Worm (Caenorhabditis elegans) whole organism, L1 larva: ENCODE results near the gene F09E10.7.

Experiments used
- C16A3.4 ChIP-seq: fragments of 150-350 bp; optimal IDR thresholded peaks from 2 replicates; lab custom pipeline; 2014; ENCODE audit warnings: missing biosample characterization, missing genetic modification characterization
- C34B4.2 ChIP-seq: sonication (generic microtip); optimal IDR thresholded peaks from 2 replicates; lab custom pipeline; 2017; ENCODE audit warnings: mild to moderate bottlenecking, missing genetic modification characterization, missing compliant biosample characterization
- alr-1 ChIP-seq: fragments of 200-800 bp; sonication (Bioruptor generic); optimal IDR thresholded peaks from 2 replicates; lab custom pipeline; 2018; ENCODE audit warnings: borderline replicate concordance, mild to moderate bottlenecking, missing genetic modification characterization, missing compliant biosample characterization
- ceh-8 ChIP-seq: fragments of 200-800 bp; sonication (Bioruptor generic); optimal IDR thresholded peaks from 2 replicates; lab custom pipeline; 2018; ENCODE audit warnings: mild to moderate bottlenecking, missing genetic modification characterization, moderate library complexity, missing compliant biosample characterization
- ceh-82 ChIP-seq, 3 experiments: fragments of 150-350 bp in 1 of 3; sonication (generic microtip) in 2 of 3; optimal IDR thresholded peaks; 2 replicates each; lab custom pipeline; 2014 to 2017; ENCODE audit warnings: missing biosample characterization in 3 of 3, missing genetic modification characterization in 3 of 3
- ceh-88 ChIP-seq: fragments of 200-800 bp; sonication (Bioruptor generic); IDR thresholded peaks from 2 replicates; pipeline ENCODE4 v1.3.6; 2022; ENCODE audit warnings: missing genetic modification characterization, missing compliant biosample characterization
- ceh-90 ChIP-seq: sonication (generic microtip); optimal IDR thresholded peaks from 2 replicates; lab custom pipeline; 2016; ENCODE audit warnings: missing genetic modification characterization, missing compliant biosample characterization
- ces-1 ChIP-seq: fragments of 150-350 bp; optimal IDR thresholded peaks from 2 replicates; lab custom pipeline; 2014; ENCODE audit warnings: missing biosample characterization, missing genetic modification reagents, missing genetic modification characterization
- dpl-1 ChIP-seq, 3 experiments: fragments of 150-350 bp in 2 of 3; sonication (generic microtip) in 1 of 3; optimal IDR thresholded peaks; 2 replicates each; lab custom pipeline; 2014 to 2017; ENCODE audit warnings: missing biosample characterization in 3 of 3, missing genetic modification characterization in 3 of 3, missing genetic modification reagents in 3 of 3
- dsc-1 ChIP-seq: sonication (generic microtip); optimal IDR thresholded peaks from 2 replicates; lab custom pipeline; 2016; ENCODE audit warnings: mild to moderate bottlenecking, missing genetic modification characterization, missing compliant biosample characterization
- efl-1 ChIP-seq, 4 experiments: fragments of 150-350 bp; optimal IDR thresholded peaks in 3 of 4; peaks in 1 of 4; 1 replicate in 1 of 4; 2 replicates in 3 of 4; lab custom pipeline; 2014; ENCODE audit warnings: missing biosample characterization in 2 of 4, missing genetic modification characterization in 2 of 4, missing genetic modification reagents in 2 of 4
- egl-27 ChIP-seq, 2 experiments: fragments of 150-350 bp in 1 of 2; sonication (generic microtip); optimal IDR thresholded peaks; 3 replicates each; lab custom pipeline; 2017 to 2018; ENCODE audit warnings: missing biosample characterization in 2 of 2, missing genetic modification characterization in 2 of 2, missing genetic modification reagents in 2 of 2
- fkh-10 ChIP-seq: sonication (generic microtip); optimal IDR thresholded peaks from 2 replicates; lab custom pipeline; 2017; ENCODE audit warnings: missing biosample characterization, missing genetic modification reagents, missing genetic modification characterization
- fkh-4 ChIP-seq: sonication (generic microtip); optimal IDR thresholded peaks from 2 replicates; lab custom pipeline; 2016; ENCODE audit warnings: missing compliant biosample characterization, missing genetic modification characterization, borderline replicate concordance
- fos-1 ChIP-seq: fragments of 150-350 bp; optimal IDR thresholded peaks from 2 replicates; lab custom pipeline; 2014; ENCODE audit warnings: missing biosample characterization, missing genetic modification characterization
- grh-1 ChIP-seq: fragments of 200-800 bp; sonication (Bioruptor generic); IDR thresholded peaks from 2 replicates; pipeline ENCODE4 v1.3.6; 2022; ENCODE audit warnings: missing genetic modification reagents, missing genetic modification characterization, missing compliant biosample characterization
- hlh-17 ChIP-seq: fragments of 200-800 bp; sonication (Bioruptor generic); optimal IDR thresholded peaks from 2 replicates; lab custom pipeline; 2018; ENCODE audit warnings: missing genetic modification characterization, mild to moderate bottlenecking, missing compliant biosample characterization, moderate library complexity, borderline replicate concordance
- irx-1 ChIP-seq: sonication (generic microtip); optimal IDR thresholded peaks from 2 replicates; lab custom pipeline; 2016; ENCODE audit warnings: missing genetic modification characterization, missing compliant biosample characterization
- jun-1 ChIP-seq: fragments of 150-350 bp; optimal IDR thresholded peaks from 2 replicates; lab custom pipeline; 2014; ENCODE audit warnings: missing biosample characterization, missing genetic modification reagents, missing genetic modification characterization
- lin-13 ChIP-seq: fragments of 150-350 bp; optimal IDR thresholded peaks from 2 replicates; lab custom pipeline; 2014; ENCODE audit warnings: missing biosample characterization, missing genetic modification reagents, missing genetic modification characterization
- lin-14 ChIP-seq: fragments of 200-800 bp; sonication (Bioruptor generic); optimal IDR thresholded peaks from 2 replicates; lab custom pipeline; 2018; ENCODE audit warnings: mild to moderate bottlenecking, missing genetic modification characterization, moderate library complexity, missing compliant biosample characterization
- lin-15B ChIP-seq: fragments of 150-350 bp; sonication (generic microtip); optimal IDR thresholded peaks from 3 replicates; lab custom pipeline; 2014; ENCODE audit warnings: missing biosample characterization, missing genetic modification characterization
- lin-35 ChIP-seq, 2 experiments: fragments of 150-350 bp; optimal IDR thresholded peaks; 2 replicates each; lab custom pipeline; 2014; ENCODE audit warnings: missing biosample characterization in 2 of 2, missing genetic modification characterization in 2 of 2, missing genetic modification reagents in 2 of 2
- lir-3 ChIP-seq: sonication (generic microtip); optimal IDR thresholded peaks from 2 replicates; lab custom pipeline; 2016; ENCODE audit warnings: mild to moderate bottlenecking, missing genetic modification characterization, moderate library complexity, missing compliant biosample characterization; ENCODE audit not compliant: poor library complexity
- lsy-2 ChIP-seq, 2 experiments: fragments of 150-350 bp; optimal IDR thresholded peaks; 2 replicates each; lab custom pipeline; 2014; ENCODE audit warnings: missing biosample characterization in 2 of 2, missing genetic modification characterization in 2 of 2
- mef-2 ChIP-seq: fragments of 150-350 bp; optimal IDR thresholded peaks from 2 replicates; lab custom pipeline; 2014; ENCODE audit warnings: missing biosample characterization, missing genetic modification characterization
- mep-1 ChIP-seq: fragments of 150-350 bp; optimal IDR thresholded peaks from 2 replicates; lab custom pipeline; 2014; ENCODE audit warnings: missing biosample characterization, missing genetic modification characterization
- nhr-11 ChIP-seq: fragments of 150-350 bp; optimal IDR thresholded peaks from 2 replicates; lab custom pipeline; 2014; ENCODE audit warnings: missing biosample characterization, missing genetic modification characterization
- nhr-12 ChIP-seq: sonication (generic microtip); optimal IDR thresholded peaks from 2 replicates; lab custom pipeline; 2017; ENCODE audit warnings: missing biosample characterization, missing genetic modification characterization
- nhr-20 ChIP-seq: sonication (generic microtip); optimal IDR thresholded peaks from 2 replicates; lab custom pipeline; 2016; ENCODE audit warnings: mild to moderate bottlenecking, missing genetic modification characterization, missing compliant biosample characterization
- nhr-237 ChIP-seq: fragments of 150-350 bp; optimal IDR thresholded peaks from 2 replicates; lab custom pipeline; 2014; ENCODE audit warnings: missing biosample characterization, missing genetic modification characterization
- nhr-28 ChIP-seq: fragments of 150-350 bp; optimal IDR thresholded peaks from 2 replicates; lab custom pipeline; 2014; ENCODE audit warnings: missing biosample characterization, missing genetic modification characterization
- nhr-47 ChIP-seq: sonication (generic microtip); optimal IDR thresholded peaks from 2 replicates; lab custom pipeline; 2016; ENCODE audit warnings: mild to moderate bottlenecking, missing genetic modification characterization, moderate library complexity, missing compliant biosample characterization
- nhr-76 ChIP-seq: sonication (generic microtip); optimal IDR thresholded peaks from 2 replicates; lab custom pipeline; 2017; ENCODE audit warnings: missing biosample characterization, missing genetic modification characterization
- nhr-84 ChIP-seq: sonication (generic microtip); optimal IDR thresholded peaks from 2 replicates; lab custom pipeline; 2017; ENCODE audit warnings: missing biosample characterization, missing genetic modification characterization
- nhr-90 ChIP-seq: sonication (generic microtip); optimal IDR thresholded peaks from 2 replicates; lab custom pipeline; 2016; ENCODE audit warnings: mild to moderate bottlenecking, missing genetic modification characterization, missing compliant biosample characterization; ENCODE audit not compliant: poor library complexity
- pqm-1 ChIP-seq: sonication (generic microtip); optimal IDR thresholded peaks from 3 replicates; lab custom pipeline; 2017; ENCODE audit warnings: missing biosample characterization, missing genetic modification characterization
- snu-23 ChIP-seq: sonication (generic microtip); optimal IDR thresholded peaks from 2 replicates; lab custom pipeline; 2016; ENCODE audit warnings: missing genetic modification characterization, missing compliant biosample characterization
- sup-37 ChIP-seq: fragments of 200-800 bp; sonication (Bioruptor generic); optimal IDR thresholded peaks from 2 replicates; lab custom pipeline; 2018; ENCODE audit warnings: mild to moderate bottlenecking, missing genetic modification characterization, missing compliant biosample characterization
- tbx-2 ChIP-seq: sonication (generic microtip); optimal IDR thresholded peaks from 2 replicates; lab custom pipeline; 2016; ENCODE audit warnings: missing genetic modification characterization, missing compliant biosample characterization
- unc-130 ChIP-seq: fragments of 150-350 bp; optimal IDR thresholded peaks from 2 replicates; lab custom pipeline; 2017; ENCODE audit warnings: missing biosample characterization, missing genetic modification characterization, inconsistent platforms
- unc-62 ChIP-seq: fragments of 150-350 bp; optimal IDR thresholded peaks from 2 replicates; lab custom pipeline; 2014; ENCODE audit warnings: missing biosample characterization, missing genetic modification reagents, missing genetic modification characterization
- unc-86 ChIP-seq: sonication (generic microtip); optimal IDR thresholded peaks from 2 replicates; lab custom pipeline; 2016; ENCODE audit warnings: missing genetic modification characterization, missing compliant biosample characterization
- unc-98 ChIP-seq: fragments of 200-800 bp; sonication (Bioruptor generic); IDR thresholded peaks from 2 replicates; pipeline ENCODE4 v1.3.6; 2022; ENCODE audit warnings: missing genetic modification characterization, missing compliant biosample characterization
- vab-15 ChIP-seq: sonication (generic microtip); optimal IDR thresholded peaks from 2 replicates; lab custom pipeline; 2017; ENCODE audit warnings: missing genotype, mild to moderate bottlenecking, missing genetic modification characterization, missing compliant biosample characterization
- xbp-1 ChIP-seq: sonication (generic microtip); optimal IDR thresholded peaks from 2 replicates; lab custom pipeline; 2016; ENCODE audit warnings: missing genetic modification characterization, missing compliant biosample characterization
- zag-1 ChIP-seq: fragments of 150-350 bp; optimal IDR thresholded peaks from 2 replicates; lab custom pipeline; 2014; ENCODE audit warnings: missing biosample characterization, missing genetic modification characterization
- ztf-11 ChIP-seq, 2 experiments: sonication (generic microtip); optimal IDR thresholded peaks; 2 replicates each; lab custom pipeline; 2016 to 2017; ENCODE audit warnings: missing genetic modification characterization in 2 of 2, missing biosample characterization in 1 of 2, missing compliant biosample characterization in 1 of 2

The F09E10.7 gene

ce11 chrX:1456350-1457080 lies 45.1 kb downstream of the F09E10.7 start (continued):
- TF ChIP-seq tbx-2 (tag; lab: Kevin White, UChicago) (peak; percentile 49), ceh-8 (GFP tag; lab: Kevin White, UChicago) (no peak), nhr-11 (no peak), egl-27 (tag; optimal IDR thresholded peaks at IDR 0.05; lab: Kevin White, UChicago) (no peak), nhr-237 (tag; lab: Kevin White, UChicago) (no peak), snu-23 (peak; percentile 68), dsc-1 (tag; lab: Kevin White, UChicago) (no peak), nhr-20 (peak; percentile 74), nhr-28 (tag; lab: Kevin White, UChicago) (no peak), efl-1 (optimal IDR thresholded peaks at IDR 0.05; lab: Kevin White, UChicago) (peak in 1 of 2 experiments; percentile 2), efl-1 (GFP tag; optimal IDR thresholded peaks at IDR 0.05 in 1 of 2; lab: Kevin White, UChicago) (no peak), ceh-82 (tag; optimal IDR thresholded peaks at IDR 0.05; lab: Kevin White, UChicago) (peak in 1 of 3 experiments; percentile 21), lsy-2 (tag; optimal IDR thresholded peaks at IDR 0.05; lab: Kevin White, UChicago) (peak; percentile 30 to 69), unc-86 (tag; lab: Kevin White, UChicago) (no peak), fkh-10 (GFP tag; lab: Kevin White, UChicago) (no peak), nhr-90 (tag; lab: Kevin White, UChicago) (peak; percentile 40), nhr-76 (tag; lab: Kevin White, UChicago) (no peak), sup-37 (GFP tag; lab: Kevin White, UChicago) (no peak), lin-14 (GFP tag; lab: Kevin White, UChicago) (peak; percentile 92), irx-1 (tag; lab: Kevin White, UChicago) (peak; percentile 29), mef-2 (tag; lab: Kevin White, UChicago) (no peak), hlh-17 (GFP tag; lab: Kevin White, UChicago) (no peak), ceh-88 (no peak), C16A3.4 (peak; percentile 68), ceh-90 (tag; lab: Kevin White, UChicago) (no peak), lin-13 (GFP tag; lab: Kevin White, UChicago) (no peak), fos-1 (tag; lab: Kevin White, UChicago) (peak; percentile 14), nhr-47 (tag; lab: Kevin White, UChicago) (peak; percentile 39), unc-98 (GFP tag; lab: Robert Waterston, UW) (no peak)
- TF ChIP-seq, all 84 proteins: peak for 28

DNA sequence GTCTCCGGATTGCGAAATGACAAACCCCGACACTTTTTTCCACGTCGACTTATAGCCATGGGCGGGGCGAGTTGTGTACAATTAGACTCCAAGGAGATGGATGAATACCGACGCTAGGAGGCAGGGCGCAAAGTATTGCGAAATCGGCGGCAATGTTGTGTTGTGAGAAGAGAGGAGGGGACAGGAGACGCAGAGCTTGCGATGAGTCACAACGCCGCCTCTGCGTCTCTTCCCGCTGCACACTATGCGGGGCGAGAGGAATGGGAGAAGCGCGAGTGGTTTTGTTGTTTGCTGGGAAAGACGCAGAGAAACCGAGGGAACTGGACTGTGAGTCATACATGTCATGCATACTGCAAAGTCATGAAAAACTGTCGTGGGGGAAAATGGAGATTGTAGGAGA lies 47.3 kb downstream of the F09E10.7 start:
- TF ChIP-seq pqm-1 (tag; lab: Kevin White, UChicago), result peak; percentile 78
- no peak for TF ChIP-seq vab-15
- peak; percentile 55 for TF ChIP-seq sup-37 (GFP tag; lab: Kevin White, UChicago)
- TF ChIP-seq ceh-88, result peak; percentile 25; the same call in 1 of the 2 replicates
- no peak for TF ChIP-seq lin-15B
- no peak for TF ChIP-seq C34B4.2 (tag; lab: Kevin White, UChicago)
- TF ChIP-seq jun-1 (tag; lab: Kevin White, UChicago), result peak; percentile 100
- no peak for TF ChIP-seq unc-62 (GFP tag; lab: Kevin White, UChicago)
- peak; percentile 77 to 84 for TF ChIP-seq lsy-2 (tag; optimal IDR thresholded peaks at IDR 0.05; lab: Kevin White, UChicago)
- peak; percentile 68 for TF ChIP-seq lin-13 (GFP tag; lab: Kevin White, UChicago)
- TF ChIP-seq nhr-47 (tag; lab: Kevin White, UChicago), result peak; percentile 90
- TF ChIP-seq tbx-2 (tag; lab: Kevin White, UChicago), result peak; percentile 87
- peak; percentile 14; the same call in 1 of the 2 replicates for TF ChIP-seq unc-98 (GFP tag; lab: Robert Waterston, UW)
- peak; percentile 55 to 81 for TF ChIP-seq egl-27 (tag; optimal IDR thresholded peaks at IDR 0.05; lab: Kevin White, UChicago)
- TF ChIP-seq mep-1 (tag; lab: Kevin White, UChicago), result peak; percentile 84
- peak; percentile 86 for TF ChIP-seq grh-1 (GFP tag; lab: Robert Waterston, UW)
- TF ChIP-seq alr-1 (tag; lab: Kevin White, UChicago), result no peak
- no peak for TF ChIP-seq nhr-12 (tag; lab: Kevin White, UChicago)
- no peak for TF ChIP-seq fkh-4 (tag; lab: Kevin White, UChicago)
- no peak for TF ChIP-seq lir-3 (tag; lab: Kevin White, UChicago)
- no peak for TF ChIP-seq nhr-84 (tag; lab: Kevin White, UChicago)
- no peak for TF ChIP-seq ces-1 (GFP tag; lab: Kevin White, UChicago)
- peak; percentile 90 for TF ChIP-seq xbp-1 (tag; lab: Kevin White, UChicago)
- TF ChIP-seq irx-1 (tag; lab: Kevin White, UChicago), result peak; percentile 64
- TF ChIP-seq dpl-1 (GFP tag; optimal IDR thresholded peaks at IDR 0.05; lab: Kevin White, UChicago), result peak in 2 of 3 experiments; percentile 42 to 48
- TF ChIP-seq ztf-11 (tag; optimal IDR thresholded peaks at IDR 0.05; lab: Kevin White, UChicago), result peak in 1 of 2 experiments; percentile 64
- TF ChIP-seq zag-1 (tag; lab: Kevin White, UChicago), result peak; percentile 17
- TF ChIP-seq unc-130 (tag; lab: Kevin White, UChicago), result no peak
- TF ChIP-seq unc-86 (tag; lab: Kevin White, UChicago), result peak; percentile 78
- peak; percentile 74 to 83 for TF ChIP-seq lin-35 (GFP tag; optimal IDR thresholded peaks at IDR 0.05; lab: Kevin White, UChicago)
